Worm (Caenorhabditis elegans) whole organism, L3 larva: ENCODE measurements around the gene T16G1.13.

ENCODE experiments used
- ZK546.5 ChIP-seq: sonication (generic microtip); optimal IDR thresholded peaks from 2 replicates; lab custom pipeline; 2017; ENCODE audit warnings: missing biosample characterization, missing genetic modification characterization
- aly-2 ChIP-seq: fragments of 150-350 bp; optimal IDR thresholded peaks from 2 replicates; lab custom pipeline; 2014; ENCODE audit warnings: missing biosample characterization, missing genetic modification characterization
- ceh-16 ChIP-seq: sonication (generic microtip); optimal IDR thresholded peaks from 2 replicates; lab custom pipeline; 2017; ENCODE audit warnings: missing biosample characterization, missing genetic modification characterization
- ceh-28 ChIP-seq: fragments of 150-350 bp; optimal IDR thresholded peaks from 2 replicates; lab custom pipeline; 2014; ENCODE audit warnings: missing biosample characterization, missing genetic modification reagents, missing genetic modification characterization
- ceh-82 ChIP-seq: fragments of 150-350 bp; optimal IDR thresholded peaks from 2 replicates; lab custom pipeline; 2014; ENCODE audit warnings: missing biosample characterization, missing genetic modification characterization
- ceh-9 ChIP-seq: sonication (generic microtip); optimal IDR thresholded peaks from 2 replicates; lab custom pipeline; 2018; ENCODE audit warnings: missing biosample characterization, missing genetic modification characterization
- daf-12 ChIP-seq: fragments of 150-350 bp; optimal IDR thresholded peaks from 2 replicates; lab custom pipeline; 2014; ENCODE audit warnings: missing biosample characterization, missing genetic modification reagents, missing genetic modification characterization
- egl-5 ChIP-seq: fragments of 150-350 bp; optimal IDR thresholded peaks from 2 replicates; lab custom pipeline; 2017; ENCODE audit warnings: missing biosample characterization, missing genetic modification reagents, missing genetic modification characterization, inconsistent platforms
- elt-1 ChIP-seq: fragments of 150-350 bp; optimal IDR thresholded peaks from 2 replicates; lab custom pipeline; 2014; ENCODE audit warnings: missing biosample characterization, missing genetic modification characterization
- elt-2 ChIP-seq: sonication (generic microtip); optimal IDR thresholded peaks from 2 replicates; lab custom pipeline; 2016; ENCODE audit warnings: missing genetic modification reagents, mild to moderate bottlenecking, missing genetic modification characterization, missing compliant biosample characterization
- eor-1 ChIP-seq, 2 experiments: fragments of 150-350 bp; optimal IDR thresholded peaks; 2 replicates each; lab custom pipeline; 2014 to 2018; ENCODE audit warnings: missing biosample characterization in 2 of 2, missing genetic modification characterization in 2 of 2
- fos-1 ChIP-seq: fragments of 150-350 bp; optimal IDR thresholded peaks from 2 replicates; lab custom pipeline; 2014; ENCODE audit warnings: missing biosample characterization, missing genetic modification characterization
- hmg-11 ChIP-seq: sonication (generic microtip); optimal IDR thresholded peaks from 2 replicates; lab custom pipeline; 2016; ENCODE audit warnings: missing genetic modification characterization, missing compliant biosample characterization
- jun-1 ChIP-seq: fragments of 150-350 bp; optimal IDR thresholded peaks from 2 replicates; lab custom pipeline; 2014; ENCODE audit warnings: missing biosample characterization, missing genetic modification reagents, missing genetic modification characterization
- lin-15B ChIP-seq: fragments of 150-350 bp; optimal IDR thresholded peaks from 2 replicates; lab custom pipeline; 2014; ENCODE audit warnings: missing biosample characterization, missing genetic modification characterization
- lin-39 ChIP-seq: fragments of 150-350 bp; optimal IDR thresholded peaks from 2 replicates; lab custom pipeline; 2018; ENCODE audit warnings: missing biosample characterization, missing genetic modification reagents, missing genetic modification characterization
- nfya-1 ChIP-seq: sonication (generic microtip); optimal IDR thresholded peaks from 2 replicates; lab custom pipeline; 2017; ENCODE audit warnings: missing genetic modification characterization, mild to moderate bottlenecking, missing compliant biosample characterization, antibody characterized with exemption, moderate library complexity; ENCODE audit not compliant: insufficient read depth
- nhr-12 ChIP-seq: fragments of 150-350 bp; optimal IDR thresholded peaks from 2 replicates; lab custom pipeline; 2014; ENCODE audit warnings: missing biosample characterization, missing genetic modification characterization
- nhr-23 ChIP-seq: fragments of 150-350 bp; optimal IDR thresholded peaks from 2 replicates; lab custom pipeline; 2014; ENCODE audit warnings: missing biosample characterization, missing genetic modification reagents, missing genetic modification characterization
- nhr-25 ChIP-seq: sonication (generic microtip); optimal IDR thresholded peaks from 2 replicates; lab custom pipeline; 2017; ENCODE audit warnings: missing biosample characterization, missing genetic modification characterization
- nhr-43 ChIP-seq: sonication (generic microtip); optimal IDR thresholded peaks from 2 replicates; lab custom pipeline; 2016; ENCODE audit warnings: mild to moderate bottlenecking, missing genetic modification characterization, missing compliant biosample characterization; ENCODE audit not compliant: poor library complexity, severe bottlenecking
- nhr-67 ChIP-seq: fragments of 150-350 bp; optimal IDR thresholded peaks from 2 replicates; lab custom pipeline; 2014; ENCODE audit warnings: missing biosample characterization, missing genetic modification characterization
- nhr-76 ChIP-seq: fragments of 150-350 bp; sonication (generic microtip); optimal IDR thresholded peaks from 5 replicates; lab custom pipeline; 2014; ENCODE audit warnings: missing biosample characterization, missing genetic modification characterization
- pha-4 ChIP-seq: fragments of 150-350 bp; optimal IDR thresholded peaks from 2 replicates; lab custom pipeline; 2014; ENCODE audit warnings: missing biosample characterization, missing genetic modification reagents, missing genetic modification characterization
- pqm-1 ChIP-seq: fragments of 150-350 bp; optimal IDR thresholded peaks from 2 replicates; lab custom pipeline; 2017; ENCODE audit warnings: missing biosample characterization, missing genetic modification characterization, inconsistent platforms
- sea-2 ChIP-seq: fragments of 150-350 bp; sonication (generic microtip); optimal IDR thresholded peaks from 4 replicates; lab custom pipeline; 2014; ENCODE audit warnings: missing biosample characterization, missing genetic modification reagents, missing genetic modification characterization
- skn-1 ChIP-seq: fragments of 150-350 bp; optimal IDR thresholded peaks from 2 replicates; lab custom pipeline; 2014; ENCODE audit warnings: missing biosample characterization, missing genetic modification characterization
- tbx-2 ChIP-seq: sonication (generic microtip); optimal IDR thresholded peaks from 2 replicates; lab custom pipeline; 2016; ENCODE audit warnings: mild to moderate bottlenecking, missing genetic modification characterization, missing compliant biosample characterization
- unc-62 ChIP-seq: fragments of 150-350 bp; sonication (generic microtip); optimal IDR thresholded peaks from 4 replicates; lab custom pipeline; 2014; ENCODE audit warnings: missing biosample characterization, missing genetic modification reagents, missing genetic modification characterization
- ztf-4 ChIP-seq: fragments of 150-350 bp; optimal IDR thresholded peaks from 2 replicates; lab custom pipeline; 2014; ENCODE audit warnings: missing biosample characterization, missing genetic modification characterization

T16G1.13 gene

ce11 chrV:12970575-12971160 is 21.0 kb downstream of the T16G1.13 start, which contains the start of gene pnn-1:
Gene pnn-1 (plus strand): TSS chrV:12971110.
- TF ChIP-seq unc-62 (GFP tag; lab: Kevin White, UChicago) = no peak
- no peak for TF ChIP-seq tbx-2 (tag; lab: Kevin White, UChicago)
- no peak for TF ChIP-seq egl-5 (tag; lab: Kevin White, UChicago)
- no peak for TF ChIP-seq nhr-25 (tag; lab: Kevin White, UChicago)
- TF ChIP-seq lin-39 (tag; lab: Kevin White, UChicago) = no peak
- TF ChIP-seq ceh-16 = no peak
- no peak for TF ChIP-seq nhr-23 (tag; lab: Kevin White, UChicago)
- TF ChIP-seq lin-15B (tag; lab: Kevin White, UChicago) = peak; percentile 35
- TF ChIP-seq jun-1 = no peak
- no peak for TF ChIP-seq daf-12 (tag; lab: Kevin White, UChicago)
- no peak for TF ChIP-seq nhr-12 (tag; lab: Kevin White, UChicago)
- peak; percentile 59 for TF ChIP-seq pha-4 (tag; lab: Kevin White, UChicago)
- TF ChIP-seq ztf-4 (tag; lab: Kevin White, UChicago) = no peak
- peak; percentile 48 for TF ChIP-seq hmg-11 (tag; lab: Kevin White, UChicago)
- TF ChIP-seq ZK546.5 = no peak
- no peak for TF ChIP-seq aly-2 (tag; lab: Kevin White, UChicago)
- no peak for TF ChIP-seq eor-1 (tag; optimal IDR thresholded peaks at IDR 0.05; lab: Kevin White, UChicago)
- TF ChIP-seq nfya-1 (tag; lab: Kevin White, UChicago) = peak; percentile 45
- TF ChIP-seq, all 47 proteins: peak for 4

- TF ChIP-seq elt-2 (tag; lab: Kevin White, UChicago) (no peak), unc-62 (GFP tag; lab: Kevin White, UChicago) (no peak), nhr-25 (tag; lab: Kevin White, UChicago) (no peak)
These were observed 24.3 kb downstream of the T16G1.13 start for ce11 chrV:12974047-12974446.

ce11 chrV:12987061-12987460 is 37.4 kb downstream of the T16G1.13 start, which contains the start of gene shw-3:
Gene shw-3 (minus strand): TSS chrV:12987161.
- TF ChIP-seq pqm-1 (tag; lab: Kevin White, UChicago) (no peak), aly-2 (tag; lab: Kevin White, UChicago) (no peak), tbx-2 (tag; lab: Kevin White, UChicago) (no peak), skn-1 (tag; lab: Kevin White, UChicago) (no peak), ceh-16 (no peak), eor-1 (tag; optimal IDR thresholded peaks at IDR 0.05; lab: Kevin White, UChicago) (no peak), nhr-43 (tag; lab: Kevin White, UChicago) (no peak), nfya-1 (tag; lab: Kevin White, UChicago) (no peak), ceh-82 (tag; lab: Kevin White, UChicago) (no peak), unc-62 (GFP tag; lab: Kevin White, UChicago) (no peak), lin-39 (tag; lab: Kevin White, UChicago) (no peak), elt-2 (tag; lab: Kevin White, UChicago) (no peak), fos-1 (tag; lab: Kevin White, UChicago) (no peak), nhr-67 (tag; lab: Kevin White, UChicago) (no peak), sea-2 (GFP tag; lab: Kevin White, UChicago) (no peak)

- TF ChIP-seq elt-2 (tag; lab: Kevin White, UChicago) = no peak
- no peak for TF ChIP-seq ZK546.5
- TF ChIP-seq hmg-11 (tag; lab: Kevin White, UChicago) = no peak
These were observed 38.5 kb downstream of the T16G1.13 start, which contains the start of gene F15B9.8 for ce11 chrV:12988256-12988655. Gene F15B9.8 (plus strand): TSS chrV:12988556.

- TF ChIP-seq elt-1 (tag; lab: Kevin White, UChicago) (peak; percentile 17), ceh-28 (no peak), nhr-25 (tag; lab: Kevin White, UChicago) (peak; percentile 73), unc-62 (GFP tag; lab: Kevin White, UChicago) (no peak)
These were observed 43.2 kb downstream of the T16G1.13 start, which contains the start of the genes F15B9.11 and dsl-7 for ce11 chrV:12992891-12993290. Gene F15B9.11 (minus strand): TSS chrV:12992895. Gene dsl-7 (plus strand): TSS chrV:12993150.

ce11 chrV:12995269-12995668 is 45.6 kb downstream of the T16G1.13 start, which contains the start of gene far-5:
Gene far-5 (plus strand): TSS chrV:12995569.
- TF ChIP-seq nhr-12 (tag; lab: Kevin White, UChicago) = no peak
- TF ChIP-seq fos-1 (tag; lab: Kevin White, UChicago) = no peak
- TF ChIP-seq nhr-23 (tag; lab: Kevin White, UChicago) = peak; percentile 2
- TF ChIP-seq elt-2 (tag; lab: Kevin White, UChicago) = no peak
- TF ChIP-seq nhr-76 (tag; lab: Kevin White, UChicago) = no peak
- TF ChIP-seq nhr-25 (tag; lab: Kevin White, UChicago) = no peak
- TF ChIP-seq ceh-9 (tag; lab: Kevin White, UChicago) = no peak
